Fruit fly (Drosophila melanogaster): ENCODE results near the gene CG12096.

- TF ChIP-seq rn (GFP tag; IDR thresholded peaks at IDR 0.05) (no peak), CG9948 (tag; optimal IDR thresholded peaks at IDR 0.05) (no peak), EcR (GFP tag; optimal IDR thresholded peaks at IDR 0.05) (no peak), fd96Ca (GFP tag; IDR thresholded peaks at IDR 0.05) (no peak), CG32121 (GFP tag; IDR thresholded peaks at IDR 0.05) (no peak), Ets98B (GFP tag; IDR thresholded peaks at IDR 0.05) (no peak), CG34367 (tag; optimal IDR thresholded peaks at IDR 0.05) (no peak), CG12605 (GFP tag; IDR thresholded peaks at IDR 0.05) (no peak), CG13204 (GFP tag; optimal IDR thresholded peaks at IDR 0.05) (no peak), D1 (tag; optimal IDR thresholded peaks at IDR 0.05) (no peak), CG8159 (tag; optimal IDR thresholded peaks at IDR 0.05) (no peak), gl (tag; optimal IDR thresholded peaks at IDR 0.05) (no peak), CG10348 (GFP tag; IDR thresholded peaks at IDR 0.05) (no peak)
Measured at dm6 chrX:13192239-13192638, 32.8 kb downstream of the CG12096 start.
